Worm (Caenorhabditis elegans): Measurements from ENCODE around the gene ZK512.4.

ZK512.4 gene

DNA sequence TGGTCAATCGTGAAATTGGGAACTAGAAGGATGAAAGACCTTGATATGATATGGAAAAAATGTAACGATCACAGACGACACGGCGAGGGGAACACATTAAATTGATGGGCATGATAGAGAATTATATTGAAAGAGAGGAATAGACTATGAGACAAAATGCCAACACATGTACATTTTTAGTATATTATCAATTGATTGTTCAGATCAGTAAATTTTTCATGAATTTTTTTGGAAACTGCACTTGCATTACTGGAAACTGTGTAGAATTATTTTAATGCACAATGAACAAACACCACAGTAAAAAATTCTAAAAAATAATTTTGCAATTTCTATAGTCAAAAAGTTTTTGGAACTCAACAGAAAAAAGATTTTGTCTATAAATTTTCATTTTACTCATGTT is 28.1 kb downstream of the ZK512.4 start:
- no peak for TF ChIP-seq F39B2.1 (GFP tag; IDR thresholded peaks at IDR 0.05)
- TF ChIP-seq mxl-1 (tag; optimal IDR thresholded peaks at IDR 0.05), result no peak
- TF ChIP-seq sea-2 (GFP tag; IDR thresholded peaks at IDR 0.05), result no peak
- no peak for TF ChIP-seq ZK185.1 (tag; optimal IDR thresholded peaks at IDR 0.05; ENCODE audit: poor library complexity, severe bottlenecking)
- no peak for TF ChIP-seq nfya-2 (GFP tag; IDR thresholded peaks at IDR 0.05)
- TF ChIP-seq F57A8.1 (GFP tag; optimal IDR thresholded peaks at IDR 0.05), result no peak
- no peak for TF ChIP-seq hlh-12 (tag; optimal IDR thresholded peaks at IDR 0.05)
- TF ChIP-seq cebp-1 (GFP tag; IDR thresholded peaks at IDR 0.05), result no peak
- TF ChIP-seq cebp-1 (tag; optimal IDR thresholded peaks at IDR 0.05), result no peak

DNA sequence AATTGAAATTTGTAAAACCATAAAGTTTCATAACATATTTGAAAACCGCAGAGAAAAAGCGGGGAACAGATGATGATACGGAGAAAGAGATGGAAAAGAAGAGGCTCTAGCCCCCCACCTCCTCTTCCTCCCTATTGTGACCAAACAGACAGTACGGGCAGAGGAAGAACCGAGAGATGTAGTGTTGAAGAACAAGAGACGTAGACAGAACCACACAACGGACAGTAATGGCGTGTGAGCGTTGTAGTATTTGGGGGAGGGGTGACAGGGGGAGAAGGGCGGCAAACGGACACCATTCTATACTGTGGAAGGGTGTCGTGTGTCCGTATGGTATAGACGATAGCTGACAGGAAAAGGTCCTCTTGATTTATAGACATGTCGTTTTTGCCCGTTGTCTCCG is 30.9 kb downstream of the ZK512.4 start:
- TF ChIP-seq ceh-79 (tag; optimal IDR thresholded peaks at IDR 0.05), result no peak
- no peak for TF ChIP-seq aptf-2 (GFP tag; conservative IDR thresholded peaks at IDR 0.05)
- TF ChIP-seq hmg-1.2 (GFP tag; IDR thresholded peaks at IDR 0.05), result peak; percentile 77; the same call in 1 of the 2 replicates
- TF ChIP-seq zim-3 (tag; optimal IDR thresholded peaks at IDR 0.05), result no peak
- TF ChIP-seq akir-1 (GFP tag; optimal IDR thresholded peaks at IDR 0.05), result no peak
- no peak for TF ChIP-seq pbrm-1 (GFP tag; IDR thresholded peaks at IDR 0.05)
- TF ChIP-seq sea-2 (GFP tag; IDR thresholded peaks at IDR 0.05), result no peak
- no peak for TF ChIP-seq let-607 (tag; optimal IDR thresholded peaks at IDR 0.05)
- TF ChIP-seq lin-40 (tag; optimal IDR thresholded peaks at IDR 0.05), result no peak
- TF ChIP-seq attf-6 (GFP tag; IDR thresholded peaks at IDR 0.05), result no peak
- peak; percentile 47 for TF ChIP-seq nhr-80 (tag; optimal IDR thresholded peaks at IDR 0.05)
- TF ChIP-seq dpff-1 (tag; optimal IDR thresholded peaks at IDR 0.05), result no peak
- no peak for TF ChIP-seq C17E4.6 (GFP tag; IDR thresholded peaks at IDR 0.05)
- no peak for TF ChIP-seq ztf-28 (GFP tag; IDR thresholded peaks at IDR 0.05)

DNA sequence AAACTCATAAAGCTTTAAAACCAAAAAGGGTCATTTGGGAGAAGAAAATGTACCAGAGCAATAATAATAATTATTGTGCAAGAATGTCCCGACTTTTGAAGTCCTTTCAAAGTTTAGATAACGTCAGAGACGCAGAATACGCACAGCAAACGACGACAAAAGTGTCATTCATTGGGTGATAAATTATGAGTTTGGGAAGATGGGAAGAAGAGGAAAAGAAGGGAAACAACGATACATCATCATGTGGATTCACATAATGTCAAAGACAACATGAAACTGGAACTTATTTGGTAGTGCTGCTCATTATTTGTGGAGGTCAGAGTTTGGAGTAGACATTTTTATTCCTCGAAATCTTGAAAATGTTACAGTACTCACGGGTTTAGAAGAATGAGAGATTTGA is 32.7 kb downstream of the ZK512.4 start:
- TF ChIP-seq ZK185.1 (tag; optimal IDR thresholded peaks at IDR 0.05; ENCODE audit: poor library complexity, severe bottlenecking) (no peak), zim-3 (tag; optimal IDR thresholded peaks at IDR 0.05) (no peak), efl-1 (GFP tag; optimal IDR thresholded peaks at IDR 0.05) (no peak), ceh-100 (GFP tag; IDR thresholded peaks at IDR 0.05) (no peak), snpc-1.3 (tag; optimal IDR thresholded peaks at IDR 0.05; ENCODE audit: insufficient read depth) (no peak), nfya-1 (tag; optimal IDR thresholded peaks at IDR 0.05; ENCODE audit: borderline replicate concordance, insufficient read depth) (no peak), tlf-1 (GFP tag; optimal IDR thresholded peaks at IDR 0.05) (no peak), egl-18 (GFP tag; IDR thresholded peaks at IDR 0.05) (no peak), mxl-1 (tag; optimal IDR thresholded peaks at IDR 0.05) (no peak), hsf-1 (GFP tag; IDR thresholded peaks at IDR 0.05) (no peak), B0336.3 (GFP tag; IDR thresholded peaks at IDR 0.05) (no peak), F39B2.1 (GFP tag; IDR thresholded peaks at IDR 0.05) (no peak), rpc-1 (optimal IDR thresholded peaks at IDR 0.05) (no peak), rpc-1 (tag; optimal IDR thresholded peaks at IDR 0.05) (no peak), ceh-40 (GFP tag; IDR thresholded peaks at IDR 0.05) (no peak), B0261.1 (tag; optimal IDR thresholded peaks at IDR 0.05) (no peak), ztf-6 (GFP tag; IDR thresholded peaks at IDR 0.05) (no peak), nhr-90 (tag; optimal IDR thresholded peaks at IDR 0.05) (no peak), nhr-120 (GFP tag; IDR thresholded peaks at IDR 0.05) (no peak), nhr-80 (tag; optimal IDR thresholded peaks at IDR 0.05) (no peak), Y53F4B.3 (GFP tag; IDR thresholded peaks at IDR 0.05) (no peak)

Measured in whole organism, young adult.